Fruit fly (Drosophila melanogaster) whole organism: ENCODE measurements around the gene CG42718.

Source experiments
- Dll ChIP-seq: fragments of >200 bp; optimal IDR thresholded peaks from 2 replicates; lab custom pipeline; 2017
- EcR ChIP-seq, 2 experiments: fragments of >200 bp; optimal IDR thresholded peaks; 2 replicates each; lab custom pipeline; 2017; ENCODE audit warnings: missing biosample characterization in 2 of 2, missing genetic modification characterization in 2 of 2, missing genetic modification reagents in 2 of 2
- psq ChIP-seq: fragments of >200 bp; optimal IDR thresholded peaks from 2 replicates; lab custom pipeline; 2017
- usp ChIP-seq: fragments of >200 bp; optimal IDR thresholded peaks from 2 replicates; lab custom pipeline; 2017; ENCODE audit warnings: missing biosample characterization, missing genetic modification characterization, mixed read lengths

- TF ChIP-seq Dll (lab: Kevin White, UChicago): no peak
- TF ChIP-seq psq (lab: Kevin White, UChicago): no peak
- TF ChIP-seq usp (GFP tag; lab: Kevin White, UChicago): no peak
- TF ChIP-seq EcR (GFP tag; optimal IDR thresholded peaks at IDR 0.05; lab: Kevin White, UChicago): no peak
These were observed 18.0 kb downstream of the CG42718 start, which contains the start of gene CG13044 for dm6 chr3L:16303078-16303477.
